Worm (Caenorhabditis elegans) whole organism, midembryonic: ENCODE measurements around the gene sru-12.
"Not testable (repeated sequence)": the region's sequence is repeated elsewhere in the genome, so short reads cannot be mapped to it uniquely, and the experiment has no call there.

Experiments used
- T22C8.4 ChIP-seq: fragments of 200-800 bp; sonication (Bioruptor generic); IDR thresholded peaks from 2 replicates; pipeline ENCODE4 v1.3.6; 2022; ENCODE audit warnings: missing genetic modification characterization, missing compliant biosample characterization
- cog-1 ChIP-seq: sonication (generic microtip); optimal IDR thresholded peaks from 2 replicates; lab custom pipeline; 2016; ENCODE audit warnings: missing genetic modification characterization, missing compliant biosample characterization
- flt-1 ChIP-seq: fragments of 200-800 bp; sonication (Bioruptor generic); IDR thresholded peaks from 2 replicates; pipeline ENCODE4 v1.3.6; 2022; ENCODE audit warnings: missing genetic modification characterization, missing compliant biosample characterization
- klf-2 ChIP-seq: fragments of 200-800 bp; sonication (Bioruptor generic); conservative IDR thresholded peaks from 2 replicates; pipeline ENCODE4 v1.3.6; 2022; ENCODE audit warnings: missing genetic modification reagents, missing genetic modification characterization, missing compliant biosample characterization
- med-1 ChIP-seq: sonication (generic microtip); optimal IDR thresholded peaks from 2 replicates; lab custom pipeline; 2017; ENCODE audit warnings: missing genetic modification characterization, mild to moderate bottlenecking, missing compliant biosample characterization, antibody characterized with exemption, missing genetic modification reagents; ENCODE audit not compliant: insufficient read depth
- ref-1 ChIP-seq: fragments of 200-800 bp; sonication (Bioruptor generic); conservative IDR thresholded peaks from 2 replicates; pipeline ENCODE4 v1.3.6; 2022; ENCODE audit warnings: missing genetic modification reagents, missing genetic modification characterization, missing compliant biosample characterization
- tab-1 ChIP-seq: fragments of 200-800 bp; sonication (Bioruptor generic); IDR thresholded peaks from 2 replicates; pipeline ENCODE4 v1.3.6; 2022; ENCODE audit warnings: missing genetic modification characterization, missing compliant biosample characterization
- ztf-23 ChIP-seq: fragments of 200-800 bp; sonication (Bioruptor generic); IDR thresholded peaks from 2 replicates; pipeline ENCODE4 v1.3.6; 2022; ENCODE audit warnings: missing genetic modification reagents, missing genetic modification characterization, missing compliant biosample characterization
- ztf-29 ChIP-seq: fragments of 200-800 bp; sonication (Bioruptor generic); IDR thresholded peaks from 2 replicates; pipeline ENCODE4 v1.3.6; 2022; ENCODE audit warnings: missing genetic modification reagents, missing genetic modification characterization, missing compliant biosample characterization

The sru-12 gene

ce11 chrIV:13597813-13598212 lies 14.8 kb downstream of the sru-12 start, which contains the start of gene Y45F10B.9:
Gene Y45F10B.9, minus strand, starts transcription at chrIV:13597913.
- not testable (repeated sequence) for TF ChIP-seq ztf-23 (GFP tag; lab: Robert Waterston, UW); med-1 (GFP tag; lab: Kevin White, UChicago); T22C8.4 (GFP tag; lab: Robert Waterston, UW)

ce11 chrIV:13600643-13601042 lies 17.6 kb downstream of the sru-12 start:
- no peak for TF ChIP-seq ztf-29 (GFP tag; lab: Robert Waterston, UW)
- no peak for TF ChIP-seq tab-1
- no peak for TF ChIP-seq cog-1 (tag; lab: Kevin White, UChicago)
- TF ChIP-seq ztf-23 (GFP tag; lab: Robert Waterston, UW), result no peak
- no peak for TF ChIP-seq T22C8.4 (GFP tag; lab: Robert Waterston, UW)
- no peak for TF ChIP-seq med-1 (GFP tag; lab: Kevin White, UChicago)
- TF ChIP-seq ref-1 (GFP tag; lab: Robert Waterston, UW), result no peak
- no peak for TF ChIP-seq flt-1 (GFP tag; lab: Robert Waterston, UW)
- no peak for TF ChIP-seq klf-2 (GFP tag; lab: Robert Waterston, UW)

- TF ChIP-seq klf-2 (GFP tag; lab: Robert Waterston, UW) (no peak), ztf-23 (GFP tag; lab: Robert Waterston, UW) (no peak), med-1 (GFP tag; lab: Kevin White, UChicago) (no peak), T22C8.4 (GFP tag; lab: Robert Waterston, UW) (no peak), ref-1 (GFP tag; lab: Robert Waterston, UW) (no peak), tab-1 (no peak), cog-1 (tag; lab: Kevin White, UChicago) (no peak), ztf-29 (GFP tag; lab: Robert Waterston, UW) (no peak), flt-1 (GFP tag; lab: Robert Waterston, UW) (no peak)
Measured at ce11 chrIV:13601428-13601827, 18.4 kb downstream of the sru-12 start.

DNA sequence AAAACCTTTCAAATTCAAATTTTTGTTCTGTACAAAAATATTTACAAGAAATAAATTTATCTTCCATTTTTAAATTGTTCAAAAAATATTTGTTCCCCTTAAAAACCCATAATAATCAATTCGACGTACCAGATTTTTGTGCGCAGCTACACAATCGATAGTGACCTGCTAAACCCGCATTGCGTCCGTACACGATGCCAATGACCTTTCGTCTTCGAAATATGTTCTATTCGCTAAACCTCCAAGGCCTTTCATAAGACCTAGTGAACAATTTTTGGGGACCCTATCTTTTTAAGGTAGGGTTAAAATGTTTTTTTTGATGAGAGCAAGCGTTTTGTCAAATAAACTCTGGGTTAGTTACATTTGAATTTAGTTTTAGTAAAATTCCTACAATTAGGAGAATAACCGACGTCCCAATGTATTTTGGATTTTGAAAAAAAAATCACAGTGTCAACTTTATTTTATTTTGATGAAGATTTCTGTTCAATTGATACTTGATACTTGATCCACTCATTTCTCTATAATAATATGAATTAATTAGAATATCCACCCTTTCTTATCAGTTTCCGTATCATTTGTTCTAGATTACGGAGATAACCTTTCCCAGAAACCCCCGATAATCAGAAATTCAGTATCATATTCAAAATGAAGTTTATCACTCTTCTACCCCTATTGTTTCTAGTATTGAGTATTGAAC lies 19.1 kb downstream of the sru-12 start, which contains the start of gene Y45F10B.59:
TSS of gene Y45F10B.59 (plus strand) at position 647 of the 697 bp plus-strand sequence.
- TF ChIP-seq ref-1 (GFP tag; lab: Robert Waterston, UW) (no peak), med-1 (GFP tag; lab: Kevin White, UChicago) (no peak), ztf-29 (GFP tag; lab: Robert Waterston, UW) (no peak), flt-1 (GFP tag; lab: Robert Waterston, UW) (no peak), ztf-23 (GFP tag; lab: Robert Waterston, UW) (no peak), cog-1 (tag; lab: Kevin White, UChicago) (no peak), tab-1 (no peak), klf-2 (GFP tag; lab: Robert Waterston, UW) (no peak), T22C8.4 (GFP tag; lab: Robert Waterston, UW) (no peak)

ce11 chrIV:13609755-13610154 lies 26.7 kb downstream of the sru-12 start, which contains the start of gene C08F11.13:
Gene C08F11.13, minus strand, starts transcription at chrIV:13609892.
- TF ChIP-seq ztf-23 (GFP tag; lab: Robert Waterston, UW) (no peak), ztf-29 (GFP tag; lab: Robert Waterston, UW) (no peak), med-1 (GFP tag; lab: Kevin White, UChicago) (no peak), T22C8.4 (GFP tag; lab: Robert Waterston, UW) (no peak), ref-1 (GFP tag; lab: Robert Waterston, UW) (no peak), flt-1 (GFP tag; lab: Robert Waterston, UW) (no peak), klf-2 (GFP tag; lab: Robert Waterston, UW) (no peak), cog-1 (tag; lab: Kevin White, UChicago) (no peak), tab-1 (no peak)

DNA sequence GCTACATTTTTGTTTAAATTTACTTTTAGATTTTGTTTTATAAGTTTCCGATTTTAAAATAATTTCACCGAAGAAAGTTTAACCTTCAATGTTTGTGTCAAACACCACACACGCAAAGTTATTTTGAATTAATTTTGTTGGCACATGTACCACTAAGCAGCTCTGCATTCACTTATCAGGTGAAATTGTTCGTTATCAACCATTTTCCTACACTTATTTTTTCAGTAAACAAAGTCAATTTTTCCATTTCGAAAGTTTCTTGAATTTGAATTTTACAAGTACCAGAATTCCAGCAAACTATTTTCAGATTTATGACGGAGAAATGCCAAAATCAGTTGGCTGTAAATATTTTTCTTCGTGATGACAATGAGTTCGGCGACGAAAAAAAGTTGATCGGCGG lies 36.2 kb downstream of the sru-12 start, which contains the start of gene C08F11.3:
TSS of gene C08F11.3 (plus strand) at position 301 of the 400 bp plus-strand sequence.
- TF ChIP-seq tab-1 (no peak), cog-1 (tag; lab: Kevin White, UChicago) (no peak), med-1 (GFP tag; lab: Kevin White, UChicago) (no peak), T22C8.4 (GFP tag; lab: Robert Waterston, UW) (no peak), ztf-29 (GFP tag; lab: Robert Waterston, UW) (no peak), flt-1 (GFP tag; lab: Robert Waterston, UW) (no peak), ref-1 (GFP tag; lab: Robert Waterston, UW) (no peak), ztf-23 (GFP tag; lab: Robert Waterston, UW) (no peak)

DNA sequence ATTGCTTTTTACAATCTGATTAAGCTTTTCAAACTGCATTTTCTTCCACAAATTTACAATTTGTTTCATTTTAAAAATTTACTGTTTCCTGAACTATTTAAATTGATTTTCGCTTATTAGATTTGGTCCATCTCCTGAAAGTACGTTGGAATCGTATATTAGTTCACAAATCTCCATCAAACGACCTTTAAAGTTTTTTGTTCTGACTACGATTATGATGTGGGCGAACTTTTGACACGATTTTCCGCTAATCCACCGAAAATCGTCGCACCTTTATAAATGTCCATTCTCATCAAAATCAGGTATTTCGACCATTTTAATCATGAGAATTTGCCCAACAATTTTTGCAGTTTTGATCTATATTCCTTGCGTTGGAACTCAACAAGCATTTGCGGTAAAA lies 40.5 kb downstream of the sru-12 start, which contains the start of gene C08F11.1:
TSS of gene C08F11.1 (plus strand) at position 301 of the 400 bp plus-strand sequence.
- TF ChIP-seq flt-1 (GFP tag; lab: Robert Waterston, UW) (no peak), ztf-23 (GFP tag; lab: Robert Waterston, UW) (no peak), ztf-29 (GFP tag; lab: Robert Waterston, UW) (no peak), tab-1 (no peak), ref-1 (GFP tag; lab: Robert Waterston, UW) (no peak), cog-1 (tag; lab: Kevin White, UChicago) (no peak), T22C8.4 (GFP tag; lab: Robert Waterston, UW) (no peak), klf-2 (GFP tag; lab: Robert Waterston, UW) (no peak), med-1 (GFP tag; lab: Kevin White, UChicago) (no peak)

- TF ChIP-seq cog-1 (tag; lab: Kevin White, UChicago) (no peak), ztf-23 (GFP tag; lab: Robert Waterston, UW) (no peak), klf-2 (GFP tag; lab: Robert Waterston, UW) (no peak), ref-1 (GFP tag; lab: Robert Waterston, UW) (no peak), ztf-29 (GFP tag; lab: Robert Waterston, UW) (no peak), T22C8.4 (GFP tag; lab: Robert Waterston, UW) (no peak), flt-1 (GFP tag; lab: Robert Waterston, UW) (no peak), med-1 (GFP tag; lab: Kevin White, UChicago) (no peak), tab-1 (no peak)
Measured at ce11 chrIV:13626469-13626868, 43.5 kb downstream of the sru-12 start, which contains the start of gene sru-21. Gene sru-21, plus strand, starts transcription at chrIV:13626769.
